Fruit fly (Drosophila melanogaster) whole organism, larva: ENCODE results near the gene Mst84Dd.

Source experiments
- noc ChIP-seq: fragments of 200-800 bp; sonication (Bioruptor generic); optimal IDR thresholded peaks from 3 replicates; lab custom pipeline; 2019; ENCODE audit warnings: missing biosample characterization, mild to moderate bottlenecking, missing genetic modification characterization, moderate library complexity

The Mst84Dd gene

DNA sequence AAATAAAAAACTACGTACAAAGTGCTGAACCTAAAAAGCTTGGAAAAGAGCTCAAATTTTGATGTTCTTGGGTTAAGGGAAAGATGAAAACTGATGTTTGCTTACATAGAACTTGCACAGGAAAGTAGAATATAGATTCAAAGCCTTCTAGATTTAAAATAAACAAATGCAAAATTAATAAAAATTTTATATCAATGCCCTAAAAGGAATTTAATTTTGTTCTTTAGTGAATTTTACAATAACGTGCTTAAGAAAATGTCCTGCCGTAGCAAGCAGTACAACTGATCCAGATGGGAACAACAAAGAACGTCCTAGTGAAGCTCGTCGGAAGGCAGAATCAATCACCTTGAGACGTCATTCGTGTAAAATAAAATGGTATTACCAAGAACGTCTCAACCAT is at the start of gene Mst84Dd:
Gene Mst84Dd, minus strand, starts transcription at position 101 of the 400 bp plus-strand sequence.
- TF ChIP-seq noc (tag; lab: Kevin White, UChicago), result no peak

DNA sequence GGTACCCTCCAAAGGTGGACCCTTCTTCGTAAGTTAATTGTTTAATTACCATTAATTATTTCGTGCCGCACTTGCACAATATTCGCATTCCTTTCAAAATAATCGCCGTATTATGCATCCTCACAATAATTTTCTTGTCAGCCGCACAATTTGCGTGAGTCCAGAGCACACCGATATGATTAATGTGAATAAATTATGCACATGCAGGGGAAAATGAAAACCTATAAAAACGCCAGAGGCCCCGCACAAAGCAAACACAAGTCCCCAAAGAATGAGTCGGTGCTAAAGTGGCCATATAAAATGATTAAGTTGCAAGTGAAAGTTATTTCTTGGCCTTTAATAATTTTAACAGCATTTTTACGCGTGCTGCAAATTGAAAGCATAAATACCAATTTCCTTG is 43.0 kb upstream of the Mst84Dd start, which contains the start of gene Ir84a:
Gene Ir84a, plus strand, starts transcription at position 301 of the 400 bp plus-strand sequence.
- no peak for TF ChIP-seq noc (tag; lab: Kevin White, UChicago)

DNA sequence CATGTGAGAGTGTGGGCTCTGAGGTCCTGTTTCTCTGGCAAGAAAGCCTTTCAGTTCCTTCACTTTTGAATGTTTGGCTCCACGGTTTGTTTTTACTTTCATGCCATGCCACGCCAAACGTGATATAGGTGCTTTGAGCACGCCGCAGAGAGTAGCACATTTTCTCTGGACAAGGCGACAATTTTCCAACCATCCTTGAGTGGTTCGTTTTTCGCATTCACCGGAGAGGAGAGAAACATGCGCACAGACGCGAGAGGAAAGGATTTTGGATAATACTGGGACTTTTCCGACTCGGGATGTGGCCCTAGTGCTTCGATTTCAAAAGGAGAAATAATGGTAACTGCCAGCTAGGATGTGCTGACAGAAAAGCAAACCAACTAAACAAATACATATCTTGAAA is 30.5 kb upstream of the Mst84Dd start:
- TF ChIP-seq noc (tag; lab: Kevin White, UChicago), result no peak

DNA sequence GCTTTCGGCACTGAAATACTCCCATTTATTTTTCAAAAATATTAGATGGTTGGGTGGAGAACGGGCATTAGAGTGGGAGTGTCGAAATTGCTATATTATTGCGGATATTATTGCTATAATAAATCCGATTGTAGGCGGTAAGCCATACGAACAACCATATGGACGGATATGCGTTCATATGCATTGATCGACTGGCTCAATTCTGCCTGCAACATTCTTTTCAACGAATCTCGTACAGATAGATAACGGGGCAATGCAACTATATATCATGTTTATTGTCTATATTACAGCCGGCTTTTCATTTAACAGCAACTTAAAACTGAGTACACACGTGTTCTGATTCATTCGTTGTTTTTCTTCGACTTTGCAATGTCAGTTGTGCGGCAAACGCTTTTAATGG is 27.5 kb upstream of the Mst84Dd start, which contains the start of gene CG42650:
Gene CG42650, plus strand, starts transcription at position 301 of the 400 bp plus-strand sequence.
- TF ChIP-seq noc (tag; lab: Kevin White, UChicago), result no peak

DNA sequence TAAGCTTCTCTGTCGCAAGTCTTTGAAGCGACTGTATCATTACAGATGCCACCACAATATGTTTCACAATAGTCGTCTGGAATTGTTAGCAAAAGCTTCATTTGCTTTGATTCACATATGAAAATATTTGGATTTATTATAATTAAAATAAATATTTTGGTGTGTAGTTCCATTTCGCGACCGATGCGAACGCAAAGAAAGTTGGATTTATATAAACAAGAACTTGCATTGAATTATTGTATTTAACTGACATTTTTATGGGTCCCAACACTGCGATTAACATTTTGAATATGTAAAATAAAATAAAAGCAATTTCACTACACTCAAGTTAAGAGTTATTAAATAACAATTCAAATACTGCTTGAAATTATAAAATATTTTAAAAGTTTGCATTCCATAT is 5.6 kb upstream of the Mst84Dd start, which contains the start of gene MstProx:
Gene MstProx, minus strand, starts transcription at position 101 of the 400 bp plus-strand sequence.
- TF ChIP-seq noc (tag; lab: Kevin White, UChicago), result no peak

DNA sequence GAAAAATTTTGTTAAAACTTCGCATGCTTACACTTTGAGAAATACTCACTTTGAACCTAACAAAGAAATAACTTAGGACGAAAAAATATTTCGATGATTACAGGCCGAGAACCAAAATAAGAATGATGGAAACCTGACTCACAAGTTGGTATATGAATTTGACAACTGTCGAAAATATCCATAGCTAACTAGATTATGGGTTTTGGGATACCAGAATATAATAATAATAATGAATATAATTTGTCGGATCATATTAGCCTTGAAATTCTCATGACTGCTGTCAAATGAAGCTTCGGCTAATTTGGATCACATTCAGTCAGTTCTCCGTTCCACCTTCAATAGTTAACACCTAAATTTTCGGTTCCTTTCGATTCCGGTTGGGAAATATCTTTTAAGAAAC is 2.0 kb upstream of the Mst84Dd start, which contains the start of the genes Mst84Db and Mst84Da:
Gene Mst84Db, minus strand, starts transcription at position 101 of the 400 bp plus-strand sequence.
Gene Mst84Da, plus strand, starts transcription at position 324 of the 400 bp plus-strand sequence.
- TF ChIP-seq noc (tag; lab: Kevin White, UChicago), result no peak

DNA sequence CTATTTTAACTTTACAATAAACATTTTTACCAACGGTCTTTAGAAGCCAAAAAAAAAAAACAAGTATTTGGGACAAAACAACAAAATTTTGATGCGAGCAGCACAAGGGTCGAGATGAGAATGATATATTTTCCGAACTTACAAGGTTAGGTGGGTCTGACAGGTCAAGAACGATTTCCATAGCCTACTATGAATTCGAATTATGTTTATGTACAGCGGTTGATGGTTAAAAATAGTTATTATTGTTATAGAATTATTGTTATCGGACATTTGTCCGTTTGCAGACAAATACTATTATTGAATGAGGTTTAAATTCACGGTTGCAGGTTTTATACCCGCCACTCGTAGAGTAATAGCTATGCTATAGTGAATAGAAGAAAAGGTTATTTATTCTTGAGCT is 1.0 kb upstream of the Mst84Dd start, which contains the start of gene Mst84Dc:
Gene Mst84Dc, minus strand, starts transcription at position 101 of the 400 bp plus-strand sequence.
- no peak for TF ChIP-seq noc (tag; lab: Kevin White, UChicago)

DNA sequence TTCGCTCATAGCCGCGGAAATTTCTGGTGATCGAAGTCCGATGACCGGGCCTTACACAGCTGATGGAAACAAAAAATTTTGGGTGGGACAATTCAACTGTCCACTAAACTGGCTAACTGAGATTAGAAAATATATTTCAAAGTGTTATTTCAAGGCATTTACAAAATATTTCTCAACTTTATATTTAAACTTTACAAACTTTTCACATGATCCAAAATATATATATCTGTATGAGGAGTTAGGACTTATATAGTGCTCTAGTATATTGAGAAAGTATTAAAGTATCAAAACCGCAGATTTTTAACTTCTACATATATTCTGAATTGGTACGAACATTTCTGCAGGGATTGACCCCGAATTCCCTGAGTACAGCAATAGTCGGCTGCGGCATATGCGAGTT is 1.6 kb downstream of the Mst84Dd start, which contains the start of gene CG17944:
Gene CG17944, minus strand, starts transcription at position 101 of the 400 bp plus-strand sequence.
- no peak for TF ChIP-seq noc (tag; lab: Kevin White, UChicago)

DNA sequence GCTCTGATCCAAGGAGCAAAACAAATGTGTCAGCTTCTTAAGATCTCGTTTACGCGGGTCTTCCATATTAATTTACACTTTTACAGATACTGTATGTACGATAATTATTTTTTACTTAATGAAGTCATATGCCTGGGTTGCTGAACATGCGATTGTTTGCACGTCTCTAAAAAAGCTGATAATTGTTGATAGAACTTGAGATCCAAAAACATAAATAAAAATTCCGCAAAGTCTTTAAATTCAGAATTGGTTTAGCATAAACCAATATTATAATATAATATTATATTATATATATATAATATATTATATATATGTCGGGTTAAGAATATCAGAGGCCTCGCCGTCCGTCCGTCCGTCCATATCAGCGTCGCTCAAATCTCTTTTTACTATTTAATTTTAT is 14.1 kb downstream of the Mst84Dd start, which contains the start of gene CG43290:
Gene CG43290, minus strand, starts transcription at position 101 of the 400 bp plus-strand sequence.
- TF ChIP-seq noc (tag; lab: Kevin White, UChicago), result no peak

DNA sequence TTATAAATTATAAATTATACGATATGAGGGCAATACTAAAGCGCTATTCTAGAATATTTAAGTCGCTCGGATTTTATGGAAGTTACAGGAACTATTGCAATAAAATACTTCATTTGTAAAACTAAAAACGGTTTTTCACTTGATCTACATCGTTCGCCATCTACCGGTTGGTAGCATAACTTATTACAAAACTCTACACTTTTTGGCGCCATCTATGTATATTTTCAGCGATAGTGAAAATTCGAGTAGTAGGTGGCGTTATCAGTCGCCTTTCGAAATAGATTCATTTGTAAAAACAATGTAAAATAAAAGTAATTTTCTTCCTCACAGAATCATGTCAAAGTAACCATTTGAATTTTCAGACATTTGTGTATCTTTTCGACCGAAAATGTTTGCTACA is 17.1 kb downstream of the Mst84Dd start, which contains the start of gene nxf4:
Gene nxf4, plus strand, starts transcription at position 286 of the 400 bp plus-strand sequence.
- TF ChIP-seq noc (tag; lab: Kevin White, UChicago), result no peak

DNA sequence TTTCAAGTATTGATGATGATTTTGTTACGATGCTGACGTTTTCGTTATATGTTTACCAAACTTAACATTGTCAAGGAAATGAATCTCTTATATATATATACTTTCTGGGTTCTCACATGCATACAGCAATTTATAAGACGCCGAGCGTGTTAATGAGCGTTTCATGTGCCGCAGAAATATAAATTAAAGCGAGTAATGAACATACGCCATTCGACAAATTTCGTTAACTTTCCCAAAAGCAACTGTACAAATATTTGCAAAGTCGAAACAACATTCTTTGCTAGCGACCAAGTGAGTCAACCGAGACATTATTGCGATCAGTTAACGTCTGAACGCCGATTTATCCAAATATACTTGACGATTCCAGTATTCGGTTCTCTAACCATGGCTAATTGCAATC is 18.8 kb downstream of the Mst84Dd start, which contains the start of gene CG31496:
Gene CG31496, plus strand, starts transcription at position 301 of the 400 bp plus-strand sequence.
- TF ChIP-seq noc (tag; lab: Kevin White, UChicago), result no peak

DNA sequence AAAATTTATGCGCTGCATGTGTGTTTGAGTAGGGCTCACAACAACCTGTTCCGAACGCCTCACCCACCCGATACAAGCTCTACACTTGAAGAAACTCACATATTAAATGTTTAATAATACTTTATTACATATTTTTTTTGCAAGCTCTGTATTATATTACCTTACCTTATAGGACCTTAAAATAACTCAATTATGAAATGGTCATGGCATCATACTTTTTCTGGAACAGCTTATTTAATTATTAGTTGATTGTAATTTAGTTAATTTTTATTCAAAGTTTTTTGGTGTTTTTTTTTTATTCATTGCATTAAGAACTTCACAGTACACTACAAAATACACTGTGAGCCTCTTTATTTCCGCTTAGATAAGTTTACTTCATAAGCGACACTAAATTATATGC is 27.1 kb downstream of the Mst84Dd start:
- TF ChIP-seq noc (tag; lab: Kevin White, UChicago), result no peak

DNA sequence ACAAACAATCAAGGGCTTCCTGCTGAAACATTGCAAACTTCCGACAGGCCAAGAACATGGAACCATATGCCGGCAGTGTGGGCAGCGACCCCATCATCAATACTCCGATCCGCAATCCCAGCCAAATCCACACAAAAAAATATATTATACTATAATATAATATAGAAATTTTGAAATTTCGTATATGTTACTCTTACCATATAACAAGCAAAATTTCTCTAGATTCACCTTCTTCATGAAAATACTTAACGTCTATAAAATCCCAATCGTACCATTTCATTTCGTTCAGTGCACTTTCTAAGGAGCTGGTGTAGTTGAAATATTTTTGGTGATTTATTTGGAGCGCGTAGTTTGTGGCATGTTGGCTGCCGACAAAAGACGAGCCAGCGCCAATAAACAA is 29.0 kb downstream of the Mst84Dd start:
- TF ChIP-seq noc (tag; lab: Kevin White, UChicago), result no peak

DNA sequence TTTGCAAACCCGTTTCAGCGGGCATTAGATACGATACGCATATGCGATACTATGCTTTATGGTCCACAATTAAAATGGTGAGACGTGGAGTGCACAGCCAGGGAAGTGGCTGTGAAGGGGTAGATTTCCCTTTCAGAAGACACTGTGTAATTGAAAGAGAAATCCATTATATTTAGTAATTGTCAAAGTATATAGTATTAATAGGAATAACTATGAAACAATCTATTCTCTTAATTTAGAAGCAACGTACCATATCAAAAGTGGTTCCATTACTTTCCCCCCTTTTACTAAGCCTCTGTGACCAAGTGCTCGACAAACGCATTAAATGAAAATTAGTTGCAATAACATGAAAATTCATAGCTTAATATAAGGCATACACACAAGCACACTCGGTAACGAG is 32.9 kb downstream of the Mst84Dd start:
- TF ChIP-seq noc (tag; lab: Kevin White, UChicago), result no peak

DNA sequence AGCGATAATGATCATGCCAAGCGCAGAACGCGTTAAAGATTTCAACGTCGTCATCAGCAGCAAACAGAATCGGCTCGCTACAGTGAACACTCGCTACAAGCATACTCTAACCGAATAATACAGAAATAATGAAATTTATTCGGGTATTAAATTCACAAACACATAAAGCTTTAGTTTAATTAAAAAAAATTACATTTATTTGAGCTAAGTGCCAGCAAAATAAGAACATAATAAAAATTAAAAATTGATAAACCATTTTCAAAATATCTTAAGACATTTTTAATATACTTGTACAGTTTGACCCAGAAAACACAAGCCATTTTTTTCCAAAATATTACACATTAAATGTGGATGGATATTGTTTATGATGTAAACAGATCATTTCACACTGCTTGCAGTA is 37.4 kb downstream of the Mst84Dd start:
- no peak for TF ChIP-seq noc (tag; lab: Kevin White, UChicago)

DNA sequence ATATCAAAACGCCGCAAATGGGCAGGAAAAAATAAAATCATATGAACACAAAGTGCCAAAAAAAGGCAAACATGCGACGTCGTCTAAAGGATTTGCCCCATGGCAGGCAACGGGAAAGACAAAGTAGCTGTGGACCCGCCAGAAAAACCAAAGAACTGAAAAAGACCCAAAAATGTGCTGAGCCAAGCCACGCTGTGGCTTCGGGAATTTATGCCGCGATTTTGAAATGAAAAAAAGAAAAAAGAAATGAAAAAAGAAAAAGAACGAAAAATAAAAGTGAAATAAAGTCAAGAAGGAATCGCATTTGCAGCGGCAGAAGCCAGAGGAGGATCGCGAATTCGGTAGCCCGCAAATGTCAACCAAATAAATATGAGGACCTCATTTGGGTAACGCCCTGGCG is 41.0 kb downstream of the Mst84Dd start:
- no peak for TF ChIP-seq noc (tag; lab: Kevin White, UChicago)

DNA sequence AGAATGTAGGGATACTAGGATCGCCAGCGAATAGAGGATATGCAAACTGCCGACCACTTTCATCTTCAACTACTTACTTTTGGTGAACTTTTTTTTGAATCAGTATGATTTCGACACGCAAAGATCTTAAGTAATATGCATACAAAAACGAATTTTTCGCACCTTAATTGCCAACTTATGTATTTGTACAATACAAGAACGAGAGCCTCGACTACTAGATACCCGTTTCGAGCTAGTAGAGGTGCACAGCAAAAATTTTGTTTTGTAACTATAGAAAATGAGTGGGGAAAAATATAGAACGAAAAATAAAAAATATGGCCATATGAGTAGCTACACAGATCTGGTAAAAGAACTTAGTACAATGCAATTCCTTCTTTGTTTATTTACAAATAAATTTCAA is 46.5 kb downstream of the Mst84Dd start, which contains the start of gene CG10029:
Gene CG10029, minus strand, starts transcription at position 101 of the 400 bp plus-strand sequence.
- no peak for TF ChIP-seq noc (tag; lab: Kevin White, UChicago)
